Fruit fly (Drosophila melanogaster): ENCODE measurements around the gene CG44261.

DNA sequence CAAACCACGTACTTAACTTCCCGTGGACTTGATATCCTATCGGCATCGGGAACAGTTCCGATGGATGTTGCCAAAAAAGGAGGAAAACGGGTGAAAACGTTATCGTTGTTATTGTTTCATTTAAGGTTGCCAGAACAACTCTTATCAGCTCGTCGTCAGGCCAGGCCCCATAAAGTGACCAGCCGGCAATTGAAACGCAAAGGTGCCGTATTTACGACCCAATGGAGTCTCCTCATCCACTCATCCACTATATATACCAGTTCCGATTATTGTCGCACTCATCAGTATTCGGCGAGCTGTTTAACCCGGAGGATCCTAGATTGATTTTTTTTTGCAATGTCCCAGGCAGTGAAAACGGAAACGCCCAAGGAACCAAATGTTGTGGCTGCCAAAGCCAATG, 42.8 kb downstream of the CG44261 start, which contains the start of gene Srr:
- TF ChIP-seq CG9948 (tag; optimal IDR thresholded peaks at IDR 0.05) (no peak), CG14655 (GFP tag; optimal IDR thresholded peaks at IDR 0.05) (no peak), Pif1A (GFP tag; optimal IDR thresholded peaks at IDR 0.05) (no peak)

Measured in whole organism, pupa.